Worm (Caenorhabditis elegans) whole organism, late embryonic: ENCODE results near the gene T05A7.3.

Source experiments
- C08G9.2 ChIP-seq: sonication (generic microtip); optimal IDR thresholded peaks from 2 replicates; lab custom pipeline; 2016; ENCODE audit warnings: mild to moderate bottlenecking, missing genetic modification characterization, moderate library complexity, missing compliant biosample characterization
- C38D4.7 ChIP-seq: fragments of 200-800 bp; sonication (Bioruptor generic); optimal IDR thresholded peaks from 2 replicates; lab custom pipeline; 2018; ENCODE audit warnings: mild to moderate bottlenecking, missing genetic modification characterization, moderate library complexity, missing compliant biosample characterization
- F13H6.1 ChIP-seq: sonication (generic microtip); optimal IDR thresholded peaks from 2 replicates; lab custom pipeline; 2016; ENCODE audit warnings: missing genetic modification characterization, missing compliant biosample characterization
- K09A11.1 ChIP-seq: sonication (generic microtip); optimal IDR thresholded peaks from 2 replicates; lab custom pipeline; 2017; ENCODE audit warnings: antibody characterized with exemption, mild to moderate bottlenecking, missing genetic modification characterization, missing compliant biosample characterization; ENCODE audit not compliant: insufficient read depth
- Y22D7AL.16 ChIP-seq: sonication (generic microtip); optimal IDR thresholded peaks from 2 replicates; lab custom pipeline; 2016; ENCODE audit warnings: missing genetic modification characterization, missing compliant biosample characterization
- ceh-14 ChIP-seq: sonication (generic microtip); optimal IDR thresholded peaks from 2 replicates; lab custom pipeline; 2016; ENCODE audit warnings: missing genotype, missing genetic modification characterization, missing compliant biosample characterization
- ceh-19 ChIP-seq: fragments of 200-800 bp; sonication (Bioruptor generic); optimal IDR thresholded peaks from 2 replicates; lab custom pipeline; 2018; ENCODE audit warnings: mild to moderate bottlenecking, missing genetic modification characterization, missing compliant biosample characterization
- ceh-2 ChIP-seq: sonication (generic microtip); optimal IDR thresholded peaks from 2 replicates; lab custom pipeline; 2016; ENCODE audit warnings: missing genotype, missing genetic modification characterization, missing compliant biosample characterization
- ceh-30 ChIP-seq: fragments of 150-350 bp; optimal IDR thresholded peaks from 2 replicates; lab custom pipeline; 2014; ENCODE audit warnings: missing biosample characterization, missing genetic modification characterization
- ceh-31 ChIP-seq: sonication (generic microtip); optimal IDR thresholded peaks from 2 replicates; lab custom pipeline; 2016; ENCODE audit warnings: missing genetic modification characterization, missing compliant biosample characterization
- ceh-34 ChIP-seq: sonication (generic microtip); optimal IDR thresholded peaks from 2 replicates; lab custom pipeline; 2016; ENCODE audit warnings: mild to moderate bottlenecking, missing genetic modification characterization, missing compliant biosample characterization
- ceh-45 ChIP-seq: fragments of 200-800 bp; sonication (Bioruptor generic); IDR thresholded peaks from 2 replicates; pipeline ENCODE4 v1.3.6; 2022; ENCODE audit warnings: missing genetic modification reagents, missing genetic modification characterization, missing compliant biosample characterization
- ceh-6 ChIP-seq: fragments of 200-800 bp; sonication (Bioruptor generic); optimal IDR thresholded peaks from 2 replicates; lab custom pipeline; 2018; ENCODE audit warnings: mild to moderate bottlenecking, missing genetic modification characterization, missing compliant biosample characterization
- che-1 ChIP-seq: sonication (generic microtip); optimal IDR thresholded peaks from 2 replicates; lab custom pipeline; 2016; ENCODE audit warnings: mild to moderate bottlenecking, missing genetic modification characterization, missing compliant biosample characterization
- dmd-4 ChIP-seq: sonication (generic microtip); optimal IDR thresholded peaks from 2 replicates; lab custom pipeline; 2016; ENCODE audit warnings: borderline replicate concordance, missing genetic modification characterization, missing compliant biosample characterization
- dve-1 ChIP-seq: sonication (generic microtip); optimal IDR thresholded peaks from 2 replicates; lab custom pipeline; 2017; ENCODE audit warnings: antibody characterized with exemption, mild to moderate bottlenecking, missing genetic modification characterization, missing compliant biosample characterization
- elt-2 ChIP-seq: sonication (generic microtip); optimal IDR thresholded peaks from 2 replicates; lab custom pipeline; 2016; ENCODE audit warnings: missing genetic modification reagents, missing genetic modification characterization, missing compliant biosample characterization
- elt-4 ChIP-seq: sonication (generic microtip); optimal IDR thresholded peaks from 2 replicates; lab custom pipeline; 2016; ENCODE audit warnings: missing genetic modification characterization, missing compliant biosample characterization
- eyg-1 ChIP-seq: sonication (generic microtip); optimal IDR thresholded peaks from 2 replicates; lab custom pipeline; 2016; ENCODE audit warnings: missing genotype, missing genetic modification characterization, missing compliant biosample characterization
- fax-1 ChIP-seq: sonication (generic microtip); optimal IDR thresholded peaks from 2 replicates; lab custom pipeline; 2016; ENCODE audit warnings: missing genotype, missing genetic modification characterization, missing compliant biosample characterization
- fkh-10 ChIP-seq: fragments of 150-350 bp; optimal IDR thresholded peaks from 2 replicates; lab custom pipeline; 2014; ENCODE audit warnings: missing biosample characterization, missing genetic modification reagents, missing genetic modification characterization
- fkh-6 ChIP-seq: sonication (generic microtip); optimal IDR thresholded peaks from 2 replicates; lab custom pipeline; 2016; ENCODE audit warnings: missing genetic modification characterization, missing compliant biosample characterization
- gmeb-2 ChIP-seq: sonication (generic microtip); optimal IDR thresholded peaks from 2 replicates; lab custom pipeline; 2016; ENCODE audit warnings: missing genetic modification characterization, inconsistent platforms, missing compliant biosample characterization
- hlh-30 ChIP-seq: sonication (generic microtip); optimal IDR thresholded peaks from 2 replicates; lab custom pipeline; 2017; ENCODE audit warnings: antibody characterized with exemption, missing genetic modification characterization, missing compliant biosample characterization; ENCODE audit not compliant: insufficient read depth
- hlh-6 ChIP-seq: sonication (generic microtip); optimal IDR thresholded peaks from 2 replicates; lab custom pipeline; 2016; ENCODE audit warnings: missing genotype, missing genetic modification characterization, missing compliant biosample characterization
- hlh-8 ChIP-seq: sonication (generic microtip); optimal IDR thresholded peaks from 2 replicates; lab custom pipeline; 2016; ENCODE audit warnings: missing genotype, missing genetic modification characterization, missing compliant biosample characterization
- lin-11 ChIP-seq: fragments of 200-800 bp; sonication (Bioruptor generic); optimal IDR thresholded peaks from 2 replicates; lab custom pipeline; 2018; ENCODE audit warnings: mild to moderate bottlenecking, missing genetic modification characterization, missing compliant biosample characterization
- madf-2 ChIP-seq: sonication (generic microtip); optimal IDR thresholded peaks from 2 replicates; lab custom pipeline; 2017; ENCODE audit warnings: missing genetic modification characterization, missing compliant biosample characterization
- mec-3 ChIP-seq: sonication (generic microtip); optimal IDR thresholded peaks from 2 replicates; lab custom pipeline; 2016; ENCODE audit warnings: borderline replicate concordance, missing genetic modification characterization, missing compliant biosample characterization
- nhr-11 ChIP-seq: fragments of 150-350 bp; optimal IDR thresholded peaks from 2 replicates; lab custom pipeline; 2014; ENCODE audit warnings: missing biosample characterization, missing genetic modification characterization
- pag-3 ChIP-seq: sonication (generic microtip); optimal IDR thresholded peaks from 2 replicates; lab custom pipeline; 2016; ENCODE audit warnings: missing compliant biosample characterization, missing genetic modification characterization, borderline replicate concordance
- pat-9 ChIP-seq: fragments of 200-800 bp; sonication (Bioruptor generic); optimal IDR thresholded peaks from 2 replicates; lab custom pipeline; 2018; ENCODE audit warnings: mild to moderate bottlenecking, missing genetic modification characterization, moderate library complexity, missing compliant biosample characterization
- pax-1 ChIP-seq: fragments of 150-350 bp; optimal IDR thresholded peaks from 2 replicates; lab custom pipeline; 2014; ENCODE audit warnings: missing biosample characterization, missing genetic modification characterization
- pha-2 ChIP-seq: sonication (generic microtip); optimal IDR thresholded peaks from 2 replicates; lab custom pipeline; 2017; ENCODE audit warnings: mild to moderate bottlenecking, missing genetic modification characterization, missing compliant biosample characterization
- ref-2 ChIP-seq: sonication (generic microtip); optimal IDR thresholded peaks from 2 replicates; lab custom pipeline; 2016; ENCODE audit warnings: missing genetic modification characterization, missing compliant biosample characterization
- rnt-1 ChIP-seq: sonication (generic microtip); optimal IDR thresholded peaks from 2 replicates; lab custom pipeline; 2016; ENCODE audit warnings: missing genetic modification characterization, missing compliant biosample characterization
- sdc-2 ChIP-seq: sonication (generic microtip); optimal IDR thresholded peaks from 2 replicates; lab custom pipeline; 2016; ENCODE audit warnings: missing genotype, missing genetic modification characterization, missing compliant biosample characterization
- tbx-2 ChIP-seq: sonication (generic microtip); optimal IDR thresholded peaks from 2 replicates; lab custom pipeline; 2016; ENCODE audit warnings: missing genetic modification characterization, missing compliant biosample characterization
- tbx-7 ChIP-seq: sonication (generic microtip); optimal IDR thresholded peaks from 2 replicates; lab custom pipeline; 2016; ENCODE audit warnings: missing genotype, missing genetic modification characterization, missing compliant biosample characterization
- unc-42 ChIP-seq: sonication (generic microtip); optimal IDR thresholded peaks from 2 replicates; lab custom pipeline; 2016; ENCODE audit warnings: missing genotype, missing genetic modification characterization, missing compliant biosample characterization
- unc-55 ChIP-seq: sonication (generic microtip); optimal IDR thresholded peaks from 2 replicates; lab custom pipeline; 2017; ENCODE audit warnings: missing biosample characterization, missing genetic modification reagents, missing genetic modification characterization
- ztf-16 ChIP-seq: sonication (generic microtip); optimal IDR thresholded peaks from 2 replicates; lab custom pipeline; 2017; ENCODE audit warnings: missing genetic modification characterization, missing compliant biosample characterization

T05A7.3 gene

DNA sequence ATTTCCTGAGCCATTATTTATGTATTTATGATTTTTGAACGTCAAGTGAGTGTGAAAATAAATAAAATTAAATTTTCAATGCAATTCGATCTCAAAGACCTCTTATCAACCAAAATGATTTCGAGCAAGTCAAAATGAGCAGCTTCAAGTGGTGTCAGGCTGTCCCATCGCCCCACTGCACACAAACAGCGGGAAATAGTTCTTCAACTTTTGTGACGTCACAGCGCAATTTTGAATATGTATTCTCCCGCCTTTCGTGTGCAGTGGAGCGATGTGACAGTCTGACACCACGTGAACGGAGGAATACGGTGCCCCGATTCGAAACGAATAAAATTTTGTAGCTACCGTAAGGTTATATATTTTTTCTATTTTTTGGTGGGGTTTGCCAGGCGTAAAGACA is 1.9 kb upstream of the T05A7.3 start:
- no peak for TF ChIP-seq madf-2 (tag; lab: Kevin White, UChicago)

DNA sequence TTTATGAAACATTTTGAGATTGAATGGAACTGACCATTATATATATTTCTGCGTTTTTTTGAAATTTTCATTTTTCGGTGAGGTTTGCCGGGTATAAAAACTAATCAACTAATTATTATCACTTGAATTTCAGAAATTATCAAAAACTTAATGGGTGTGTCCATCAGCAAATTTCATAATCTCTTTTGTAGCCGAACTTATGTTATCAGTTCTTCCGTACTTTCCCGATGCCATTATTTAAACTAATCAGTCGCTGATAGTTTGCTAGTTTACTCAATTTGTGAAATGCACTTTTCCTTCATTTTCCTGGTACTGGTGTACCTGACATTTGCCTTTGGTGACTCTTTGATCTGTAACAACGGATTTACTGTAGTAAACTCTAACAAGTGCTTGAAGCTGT is 1.4 kb upstream of the T05A7.3 start:
- TF ChIP-seq pax-1 (tag; lab: Kevin White, UChicago) = no peak
- TF ChIP-seq elt-2 = peak; percentile 64

DNA sequence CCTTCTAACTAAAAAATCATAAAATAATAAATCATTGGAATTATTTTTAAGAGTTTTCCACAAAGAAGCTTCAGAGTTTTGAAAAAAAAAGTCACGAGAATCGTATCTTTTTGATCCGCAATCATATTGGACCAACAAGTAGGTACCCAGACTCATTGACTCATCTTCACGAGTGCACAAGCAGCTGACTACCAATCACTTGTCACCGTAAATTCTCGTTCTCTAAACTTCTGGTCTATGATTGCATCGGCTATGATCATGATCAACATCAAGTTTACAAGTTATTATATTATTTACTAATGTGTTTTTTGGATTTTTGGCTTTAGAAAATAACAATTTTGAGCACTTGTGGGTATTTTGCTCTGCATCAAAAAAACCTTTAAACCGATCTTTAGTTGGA is 660 bp downstream of the T05A7.3 start:
- TF ChIP-seq unc-55 (GFP tag; lab: Kevin White, UChicago) (peak; percentile 67), ceh-34 (tag; lab: Kevin White, UChicago) (no peak)

DNA sequence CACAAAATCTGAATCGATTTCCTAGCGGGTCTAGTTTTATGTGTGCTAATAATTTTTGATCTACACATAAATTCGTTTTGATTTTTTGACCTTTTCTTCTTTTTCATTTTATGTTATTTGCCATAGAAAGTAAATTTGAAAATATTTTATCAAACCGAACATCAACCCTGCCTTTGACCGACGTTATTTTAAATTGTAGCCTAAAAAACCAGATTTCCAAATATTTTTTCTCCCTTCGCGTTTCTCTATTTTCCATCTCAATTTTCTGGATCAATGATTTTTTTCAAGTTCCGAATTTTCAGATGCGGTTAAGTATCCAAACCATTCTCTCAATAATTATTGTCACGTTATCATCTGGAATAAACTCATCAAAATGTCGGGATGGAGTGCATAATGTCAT is 2.3 kb downstream of the T05A7.3 start, which contains the start of gene T05A7.1:
Gene T05A7.1 (plus strand): TSS at position 301 of the 400 bp plus-strand sequence.
- TF ChIP-seq F13H6.1 (tag; lab: Kevin White, UChicago) (no peak), pat-9 (tag; lab: Kevin White, UChicago) (no peak), mec-3 (tag; lab: Kevin White, UChicago) (no peak), eyg-1 (tag; lab: Kevin White, UChicago) (no peak), che-1 (tag; lab: Kevin White, UChicago) (no peak), ceh-30 (no peak), ceh-14 (tag; lab: Kevin White, UChicago) (no peak), ref-2 (tag; lab: Kevin White, UChicago) (no peak), fax-1 (tag; lab: Kevin White, UChicago) (no peak), unc-42 (tag; lab: Kevin White, UChicago) (no peak), pax-1 (tag; lab: Kevin White, UChicago) (no peak), hlh-8 (tag; lab: Kevin White, UChicago) (no peak), elt-4 (tag; lab: Kevin White, UChicago) (no peak), ceh-2 (tag; lab: Kevin White, UChicago) (no peak), nhr-11 (no peak), elt-2 (no peak), dve-1 (tag; lab: Kevin White, UChicago) (no peak), hlh-30 (tag; lab: Kevin White, UChicago) (no peak), C38D4.7 (GFP tag; lab: Kevin White, UChicago) (no peak), pha-2 (tag; lab: Kevin White, UChicago) (no peak)

DNA sequence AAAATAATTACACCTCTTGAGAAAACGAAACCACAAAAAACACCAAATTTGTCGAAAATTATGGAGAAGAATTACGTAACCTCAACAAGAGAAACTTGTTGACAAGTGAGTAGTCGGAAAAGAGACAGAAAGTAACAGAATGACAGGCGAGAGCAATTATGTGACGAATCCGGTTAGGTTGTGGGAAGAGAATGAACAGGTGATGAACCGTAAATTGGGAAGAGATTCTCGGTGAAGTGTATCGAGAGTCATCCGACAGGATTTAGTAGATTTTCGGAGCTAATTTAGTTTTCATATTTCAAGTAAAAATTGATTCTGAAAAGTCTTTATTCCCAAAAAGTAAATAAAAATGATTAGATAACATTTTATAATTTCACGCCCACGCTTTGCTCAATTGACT is 5.8 kb downstream of the T05A7.3 start, which contains the start of gene T05A7.7:
Gene T05A7.7 (minus strand): TSS at position 101 of the 400 bp plus-strand sequence.
- no peak for TF ChIP-seq che-1 (tag; lab: Kevin White, UChicago)
- TF ChIP-seq elt-4 (tag; lab: Kevin White, UChicago) = no peak
- TF ChIP-seq fkh-6 (tag; lab: Kevin White, UChicago) = no peak
- no peak for TF ChIP-seq fkh-10 (GFP tag; lab: Kevin White, UChicago)
- TF ChIP-seq Y22D7AL.16 (tag; lab: Kevin White, UChicago) = no peak
- TF ChIP-seq ceh-31 (tag; lab: Kevin White, UChicago) = no peak
- no peak for TF ChIP-seq lin-11 (tag; lab: Kevin White, UChicago)
- no peak for TF ChIP-seq fax-1 (tag; lab: Kevin White, UChicago)
- TF ChIP-seq ceh-34 (tag; lab: Kevin White, UChicago) = no peak
- no peak for TF ChIP-seq ceh-45
- no peak for TF ChIP-seq tbx-2 (tag; lab: Kevin White, UChicago)
- no peak for TF ChIP-seq pat-9 (tag; lab: Kevin White, UChicago)

DNA sequence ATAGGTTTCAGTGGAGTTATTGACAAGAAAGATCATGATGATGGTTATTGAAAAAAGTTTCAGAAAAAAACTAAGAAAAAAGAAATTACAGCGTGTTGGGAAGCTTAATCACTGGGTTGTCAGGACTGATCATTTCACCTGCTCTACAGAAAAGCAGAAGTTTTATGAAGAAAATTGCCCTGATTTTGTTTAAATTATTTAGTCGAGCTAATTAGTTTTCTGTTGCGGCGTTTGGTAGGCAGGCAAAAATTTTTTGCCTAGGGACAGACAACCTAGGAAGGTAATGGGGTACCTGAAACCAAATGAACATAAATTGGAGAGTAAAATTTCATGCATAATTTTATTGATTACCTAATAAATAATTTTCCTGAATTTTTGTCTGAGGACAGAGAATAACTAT is 8.1 kb downstream of the T05A7.3 start, which contains the start of gene sre-40:
Gene sre-40 (minus strand): TSS at position 101 of the 400 bp plus-strand sequence.
- TF ChIP-seq ztf-16 (tag; lab: Kevin White, UChicago) (no peak), tbx-7 (tag; lab: Kevin White, UChicago) (no peak), ceh-6 (GFP tag; lab: Kevin White, UChicago) (no peak), fax-1 (tag; lab: Kevin White, UChicago) (no peak), mec-3 (tag; lab: Kevin White, UChicago) (no peak), unc-55 (GFP tag; lab: Kevin White, UChicago) (no peak), ceh-30 (no peak), K09A11.1 (no peak), rnt-1 (tag; lab: Kevin White, UChicago) (no peak), nhr-11 (no peak), hlh-6 (tag; lab: Kevin White, UChicago) (no peak), ceh-19 (GFP tag; lab: Kevin White, UChicago) (no peak), dmd-4 (tag; lab: Kevin White, UChicago) (no peak), gmeb-2 (tag; lab: Kevin White, UChicago) (no peak), ceh-2 (tag; lab: Kevin White, UChicago) (no peak), C08G9.2 (tag; lab: Kevin White, UChicago) (no peak), pag-3 (no peak), sdc-2 (tag; lab: Kevin White, UChicago) (no peak)
